Fruit fly (Drosophila melanogaster): Measurements from ENCODE around the gene Acyp.

DNA sequence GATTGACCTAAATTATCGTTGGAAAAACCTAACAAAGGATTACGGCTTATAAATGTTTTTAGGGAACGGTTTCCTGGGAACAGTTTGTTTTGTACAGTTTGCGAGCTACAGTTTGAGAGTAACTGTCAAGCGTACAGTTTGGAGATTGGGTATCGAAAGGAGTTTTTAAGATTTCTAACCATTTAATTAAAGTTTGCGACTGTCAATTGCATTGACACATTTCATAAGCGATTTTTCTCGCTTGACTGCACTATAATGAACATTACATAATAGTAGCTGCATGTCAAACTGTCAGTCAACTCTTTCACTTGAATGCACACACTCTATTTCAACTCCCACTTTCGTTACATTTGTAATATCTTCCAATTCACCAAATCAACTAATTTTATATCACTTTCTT is 19.1 kb upstream of the Acyp start:
- TF ChIP-seq CG8159 (tag; optimal IDR thresholded peaks at IDR 0.05) (no peak), Pif1B (GFP tag; optimal IDR thresholded peaks at IDR 0.05) (no peak), CG4496 (GFP tag; IDR thresholded peaks at IDR 0.05) (no peak), CG12605 (GFP tag; IDR thresholded peaks at IDR 0.05) (no peak), CG17806 (tag; optimal IDR thresholded peaks at IDR 0.05) (no peak), Pif1A (GFP tag; optimal IDR thresholded peaks at IDR 0.05) (no peak), CG9948 (tag; optimal IDR thresholded peaks at IDR 0.05) (no peak), CG13204 (GFP tag; optimal IDR thresholded peaks at IDR 0.05) (no peak), fd96Ca (GFP tag; IDR thresholded peaks at IDR 0.05) (no peak), CG10348 (GFP tag; IDR thresholded peaks at IDR 0.05) (no peak), EcR (GFP tag; optimal IDR thresholded peaks at IDR 0.05) (no peak), CG14655 (GFP tag; optimal IDR thresholded peaks at IDR 0.05) (no peak), Snoo (tag; optimal IDR thresholded peaks at IDR 0.05) (no peak), D1 (tag; optimal IDR thresholded peaks at IDR 0.05) (no peak)
